Fruit fly (Drosophila melanogaster): ENCODE measurements around the gene CG8813.

CG8813 gene

DNA sequence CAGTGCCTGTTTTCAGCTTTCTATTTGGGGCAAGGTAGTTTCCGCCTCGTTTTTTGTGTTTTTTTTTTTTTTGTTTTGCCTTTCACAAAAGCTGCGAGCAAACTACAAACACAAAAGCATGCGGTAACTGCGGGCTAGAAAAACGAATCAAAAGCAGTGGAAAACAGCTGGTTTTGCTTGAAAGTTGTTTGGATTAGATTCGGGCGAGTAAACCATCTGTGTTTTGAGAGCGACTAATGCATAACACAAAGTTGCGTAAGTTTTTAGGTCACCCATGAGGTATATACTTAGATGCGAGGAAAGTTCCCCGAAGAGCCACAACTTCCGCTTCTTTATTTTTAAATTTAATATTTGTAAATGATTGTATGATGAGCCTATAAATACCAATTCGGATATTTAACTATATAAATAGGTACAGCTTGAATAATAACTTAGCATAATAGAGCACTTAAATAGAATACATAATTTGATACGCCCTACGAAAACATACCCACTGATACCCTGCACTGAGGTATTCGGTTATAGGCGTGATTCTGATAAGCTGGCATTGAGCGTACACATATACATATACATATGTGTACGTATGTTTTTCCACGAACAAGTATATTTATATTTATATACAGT lies 3.0 kb downstream of the CG8813 start (continued):
- TF ChIP-seq CG1024 (GFP tag; IDR thresholded peaks at IDR 0.05), result 0 out of 2 replicates have a peak, but pooled peaks have one; percentile 18
- TF ChIP-seq Neu2 (GFP tag; optimal IDR thresholded peaks at IDR 0.05; ENCODE audit: borderline replicate concordance), result no peak
- no peak for TF ChIP-seq Tbp (GFP tag; optimal IDR thresholded peaks at IDR 0.05)
- TF ChIP-seq CG7357 (GFP tag; IDR thresholded peaks at IDR 0.05), result peak; percentile 33; the same call in 1 of the 3 replicates
- TF ChIP-seq z (GFP tag; IDR thresholded peaks at IDR 0.05), result no peak
- no peak for TF ChIP-seq CG6254 (GFP tag; optimal IDR thresholded peaks at IDR 0.05)
- TF ChIP-seq mld (GFP tag; IDR thresholded peaks at IDR 0.05; ENCODE audit: partially characterized antibody), result no peak
- no peak for TF ChIP-seq CG11085 (GFP tag; IDR thresholded peaks at IDR 0.05)
- TF ChIP-seq CG32532 (GFP tag; IDR thresholded peaks at IDR 0.05), result peak; percentile 16; the same call in 1 of the 2 replicates
- no peak for TF ChIP-seq Mes4 (GFP tag; optimal IDR thresholded peaks at IDR 0.05)
- peak; percentile 30 for TF ChIP-seq Oli (tag; optimal IDR thresholded peaks at IDR 0.05)
- TF ChIP-seq Rx (GFP tag; IDR thresholded peaks at IDR 0.05), result no peak
- no peak for TF ChIP-seq CG43689 (GFP tag; IDR thresholded peaks at IDR 0.05)
- TF ChIP-seq CG17612 (GFP tag; IDR thresholded peaks at IDR 0.05), result no peak
- no peak for TF ChIP-seq NFAT (GFP tag; IDR thresholded peaks at IDR 0.05)
- TF ChIP-seq Spps (tag; optimal IDR thresholded peaks at IDR 0.05), result no peak
- TF ChIP-seq D19B (GFP tag; optimal IDR thresholded peaks at IDR 0.05), result peak; percentile 96
- no peak; the same call in 1 of the 2 replicates for TF ChIP-seq ara (GFP tag; IDR thresholded peaks at IDR 0.05)
- TF ChIP-seq pzg (GFP tag; optimal IDR thresholded peaks at IDR 0.05), result no peak
- TF ChIP-seq CG9932 (GFP tag; IDR thresholded peaks at IDR 0.05), result peak; percentile 35; the same call in 1 of the 2 replicates
- peak; percentile 52 for TF ChIP-seq Fer3 (tag; optimal IDR thresholded peaks at IDR 0.05)
- TF ChIP-seq CG2120 (GFP tag; optimal IDR thresholded peaks at IDR 0.05), result peak; percentile 44
- TF ChIP-seq fd102C (GFP tag; optimal IDR thresholded peaks at IDR 0.05), result no peak
- no peak for TF ChIP-seq Vsx1 (GFP tag; optimal IDR thresholded peaks at IDR 0.05)
- TF ChIP-seq Bdp1 (GFP tag; optimal IDR thresholded peaks at IDR 0.05), result no peak
- TF ChIP-seq Ets97D (GFP tag; optimal IDR thresholded peaks at IDR 0.05), result no peak
- TF ChIP-seq CG15479 (GFP tag; optimal IDR thresholded peaks at IDR 0.05), result no peak
- no peak for TF ChIP-seq CkIIα-i1 (GFP tag; IDR thresholded peaks at IDR 0.05)
- TF ChIP-seq sob (GFP tag; IDR thresholded peaks at IDR 0.05), result peak; percentile 51; the same call in 1 of the 2 replicates
- peak; percentile 12 for TF ChIP-seq unpg (GFP tag; optimal IDR thresholded peaks at IDR 0.05)
- TF ChIP-seq Deaf1 (tag; optimal IDR thresholded peaks at IDR 0.05), result peak; percentile 26
- TF ChIP-seq tio (GFP tag; optimal IDR thresholded peaks at IDR 0.05), result no peak
- TF ChIP-seq MESR4 (GFP tag; optimal IDR thresholded peaks at IDR 0.05), result no peak
- no peak for TF ChIP-seq CG12744 (GFP tag; optimal IDR thresholded peaks at IDR 0.05)
- no peak for TF ChIP-seq luna (GFP tag; optimal IDR thresholded peaks at IDR 0.05)
- TF ChIP-seq Blimp-1 (GFP tag; optimal IDR thresholded peaks at IDR 0.05), result peak; percentile 56
- TF ChIP-seq abd-A (tag; optimal IDR thresholded peaks at IDR 0.05), result no peak
- peak; percentile 85 for TF ChIP-seq sens (GFP tag)
- peak; percentile 67 for TF ChIP-seq CG10209 (GFP tag; optimal IDR thresholded peaks at IDR 0.05)
- peak; percentile 13 for TF ChIP-seq PHDP (tag; optimal IDR thresholded peaks at IDR 0.05)
- no peak for TF ChIP-seq Aef1 (GFP tag; IDR thresholded peaks at IDR 0.05)
- no peak for TF ChIP-seq Optix (GFP tag; IDR thresholded peaks at IDR 0.05)
- no peak for TF ChIP-seq grn (GFP tag; optimal IDR thresholded peaks at IDR 0.05)
- TF ChIP-seq Kr (GFP tag; optimal IDR thresholded peaks at IDR 0.05), result no peak
- TF ChIP-seq CG15073 (GFP tag; optimal IDR thresholded peaks at IDR 0.05), result no peak
- no peak for TF ChIP-seq wdn (GFP tag; IDR thresholded peaks at IDR 0.05)
- TF ChIP-seq vvl (GFP tag; IDR thresholded peaks at IDR 0.05), result no peak; the same call in 1 of the 2 replicates
- peak; percentile 42 for TF ChIP-seq CG6813 (GFP tag; optimal IDR thresholded peaks at IDR 0.05)
- no peak for TF ChIP-seq CG32772 (GFP tag; IDR thresholded peaks at IDR 0.05)
- no peak for TF ChIP-seq CG1792 (GFP tag; optimal IDR thresholded peaks at IDR 0.05)
- no peak for TF ChIP-seq disco-r (GFP tag; optimal IDR thresholded peaks at IDR 0.05)
